Fruit fly (Drosophila melanogaster): ENCODE results near the gene Cep135.

- TF ChIP-seq CG8478 (optimal IDR thresholded peaks at IDR 0.05) = no peak
- no peak for TF ChIP-seq CTCF (optimal IDR thresholded peaks at IDR 0.05)
These were observed 46.5 kb downstream of the Cep135 start for dm6 chr3L:15162988-15163387.

Data from S2 (cell line).